Worm (Caenorhabditis elegans) whole organism, midembryonic: Measurements from ENCODE around the gene pals-37.

Experiments
- T22C8.4 ChIP-seq: fragments of 200-800 bp; sonication (Bioruptor generic); IDR thresholded peaks from 2 replicates; pipeline ENCODE4 v1.3.6; 2022; ENCODE audit warnings: missing genetic modification characterization, missing compliant biosample characterization
- cog-1 ChIP-seq: sonication (generic microtip); optimal IDR thresholded peaks from 2 replicates; lab custom pipeline; 2016; ENCODE audit warnings: missing genetic modification characterization, missing compliant biosample characterization
- flt-1 ChIP-seq: fragments of 200-800 bp; sonication (Bioruptor generic); IDR thresholded peaks from 2 replicates; pipeline ENCODE4 v1.3.6; 2022; ENCODE audit warnings: missing genetic modification characterization, missing compliant biosample characterization
- klf-2 ChIP-seq: fragments of 200-800 bp; sonication (Bioruptor generic); conservative IDR thresholded peaks from 2 replicates; pipeline ENCODE4 v1.3.6; 2022; ENCODE audit warnings: missing genetic modification reagents, missing genetic modification characterization, missing compliant biosample characterization
- tab-1 ChIP-seq: fragments of 200-800 bp; sonication (Bioruptor generic); IDR thresholded peaks from 2 replicates; pipeline ENCODE4 v1.3.6; 2022; ENCODE audit warnings: missing genetic modification characterization, missing compliant biosample characterization
- ztf-23 ChIP-seq: fragments of 200-800 bp; sonication (Bioruptor generic); IDR thresholded peaks from 2 replicates; pipeline ENCODE4 v1.3.6; 2022; ENCODE audit warnings: missing genetic modification reagents, missing genetic modification characterization, missing compliant biosample characterization

ce11 chrV:12441420-12441819 lies at the start of gene pals-37:
- TF ChIP-seq flt-1: no peak
- no peak for TF ChIP-seq ztf-23
- no peak for TF ChIP-seq klf-2 (GFP tag; lab: Robert Waterston, UW)
- TF ChIP-seq T22C8.4 (GFP tag; lab: Robert Waterston, UW): no peak
- no peak for TF ChIP-seq tab-1
- no peak for TF ChIP-seq cog-1 (tag; lab: Kevin White, UChicago)
